Fruit fly (Drosophila melanogaster): Measurements from ENCODE around the gene AOX2.

- TF ChIP-seq chinmo (GFP tag; IDR thresholded peaks at IDR 0.05; ENCODE audit: partially characterized antibody) = no peak
- no peak for TF ChIP-seq CG17912 (GFP tag; optimal IDR thresholded peaks at IDR 0.05)
- no peak for TF ChIP-seq HLH54F (GFP tag; optimal IDR thresholded peaks at IDR 0.05)
- TF ChIP-seq danr (GFP tag; IDR thresholded peaks at IDR 0.05) = no peak
These were observed 32.4 kb downstream of the AOX2 start, which contains the start of gene CG44013 for dm6 chr3R:15509817-15510216.

Measured in whole organism, embryonic.